Comparison of ENCODE assay signal across 3 worm cellular contexts in genomic region chrV:19520130-19520529, ce11.
TF ChIP-seq lines count a peak whose summit lies in the region.

No protein-coding gene starts in this region.

TF ChIP-seq in whole organism, L2 larva, 48 proteins besides CTCF, POLR2A, EP300 and RAD21 (continued from another document):
- TF ChIP-seq mdl-1 (tag; optimal IDR thresholded peaks at IDR 0.05; lab: Kevin White, UChicago) (no peak), unc-39 (tag; optimal IDR thresholded peaks at IDR 0.05; lab: Kevin White, UChicago) (no peak), gmeb-1 (tag; optimal IDR thresholded peaks at IDR 0.05; lab: Kevin White, UChicago) (no peak), fos-1 (tag; optimal IDR thresholded peaks at IDR 0.05; lab: Kevin White, UChicago) (no peak)

TF ChIP-seq in whole organism, L3 larva, 47 proteins besides CTCF, POLR2A, EP300 and RAD21 (continued from another document):
- no peak for TF ChIP-seq elt-2 (tag; optimal IDR thresholded peaks at IDR 0.05; lab: Kevin White, UChicago)
- TF ChIP-seq unc-62 (GFP tag; optimal IDR thresholded peaks at IDR 0.05; lab: Kevin White, UChicago) = no peak
- TF ChIP-seq egl-5 (tag; optimal IDR thresholded peaks at IDR 0.05; lab: Kevin White, UChicago) = no peak
- TF ChIP-seq ama-1 (optimal IDR thresholded peaks at IDR 0.05; lab: Kevin White, UChicago) = peak; percentile 97
- TF ChIP-seq pqm-1 (tag; optimal IDR thresholded peaks at IDR 0.05; lab: Kevin White, UChicago) = no peak
- no peak for TF ChIP-seq ceh-16 (tag; optimal IDR thresholded peaks at IDR 0.05; lab: Kevin White, UChicago)
- no peak for TF ChIP-seq lin-39 (tag; optimal IDR thresholded peaks at IDR 0.05; lab: Kevin White, UChicago)
- TF ChIP-seq lin-15B (tag; optimal IDR thresholded peaks at IDR 0.05; lab: Kevin White, UChicago) = no peak
- TF ChIP-seq nfya-1 (tag; optimal IDR thresholded peaks at IDR 0.05; lab: Kevin White, UChicago; ENCODE audit: insufficient read depth) = peak; percentile 73
- TF ChIP-seq skn-1 (tag; optimal IDR thresholded peaks at IDR 0.05; lab: Kevin White, UChicago) = no peak
- TF ChIP-seq ZK546.5 (tag; optimal IDR thresholded peaks at IDR 0.05; lab: Kevin White, UChicago) = no peak

TF ChIP-seq in whole organism, L4 larva, 104 proteins besides CTCF, POLR2A, EP300 and RAD21 (continued from another document):
- no peak for TF ChIP-seq attf-4 (tag; optimal IDR thresholded peaks at IDR 0.05; lab: Kevin White, UChicago)
- TF ChIP-seq daf-12 (tag; optimal IDR thresholded peaks at IDR 0.05; lab: Kevin White, UChicago) = no peak
- TF ChIP-seq mdt-29 (GFP tag; IDR thresholded peaks at IDR 0.05; lab: Robert Waterston, UW) = 0 out of 2 replicates have a peak, but pooled peaks have one; percentile 40
- TF ChIP-seq nhr-237 (tag; optimal IDR thresholded peaks at IDR 0.05; lab: Kevin White, UChicago) = no peak
- TF ChIP-seq lin-38 (GFP tag; IDR thresholded peaks at IDR 0.05; lab: Robert Waterston, UW) = no peak
- no peak for TF ChIP-seq hlh-11 (tag; optimal IDR thresholded peaks at IDR 0.05; lab: Kevin White, UChicago)
- TF ChIP-seq gei-8 (GFP tag; optimal IDR thresholded peaks at IDR 0.05; lab: Kevin White, UChicago) = no peak
- TF ChIP-seq nhr-10 (tag; optimal IDR thresholded peaks at IDR 0.05; lab: Kevin White, UChicago) = no peak
- no peak for TF ChIP-seq unc-62 (GFP tag; optimal IDR thresholded peaks at IDR 0.05 in 1 of 2; lab: Kevin White, UChicago)
- TF ChIP-seq unc-62 (tag; optimal IDR thresholded peaks at IDR 0.05; lab: Kevin White, UChicago) = no peak
- TF ChIP-seq nhr-111 (GFP tag; optimal IDR thresholded peaks at IDR 0.05; lab: Kevin White, UChicago) = no peak
- peak; percentile 41 for TF ChIP-seq mxl-3 (GFP tag; optimal IDR thresholded peaks at IDR 0.05; lab: Kevin White, UChicago)
- TF ChIP-seq ceh-44 (GFP tag; IDR thresholded peaks at IDR 0.05; lab: Robert Waterston, UW) = no peak
- TF ChIP-seq ceh-28 (tag; optimal IDR thresholded peaks at IDR 0.05; lab: Kevin White, UChicago) = no peak
- TF ChIP-seq Y105C5A.15 (GFP tag; IDR thresholded peaks at IDR 0.05; lab: Robert Waterston, UW) = no peak; the same call in 1 of the 2 replicates
- no peak for TF ChIP-seq aly-2 (tag; optimal IDR thresholded peaks at IDR 0.05; lab: Kevin White, UChicago)
- no peak for TF ChIP-seq daf-19 (GFP tag; conservative IDR thresholded peaks at IDR 0.05; lab: Robert Waterston, UW)
- no peak for TF ChIP-seq cey-2 (tag; optimal IDR thresholded peaks at IDR 0.05; lab: Kevin White, UChicago; ENCODE audit: borderline replicate concordance, insufficient read depth)
- no peak for TF ChIP-seq php-3 (GFP tag; IDR thresholded peaks at IDR 0.05; lab: Robert Waterston, UW)
- TF ChIP-seq nhr-11 (tag; optimal IDR thresholded peaks at IDR 0.05; lab: Kevin White, UChicago) = no peak
- no peak for TF ChIP-seq zip-2 (tag; optimal IDR thresholded peaks at IDR 0.05; lab: Kevin White, UChicago)
- no peak for TF ChIP-seq ZK546.5 (tag; optimal IDR thresholded peaks at IDR 0.05; lab: Kevin White, UChicago)
- peak; percentile 15 for TF ChIP-seq ama-1 (optimal IDR thresholded peaks at IDR 0.05; lab: Kevin White, UChicago)
- 0 out of 2 replicates have a peak, but pooled peaks have one; percentile 53 for TF ChIP-seq lim-7 (GFP tag; IDR thresholded peaks at IDR 0.05; lab: Robert Waterston, UW)
- 0 out of 2 replicates have a peak, but pooled peaks have one; percentile 4 for TF ChIP-seq ZK337.2 (GFP tag; IDR thresholded peaks at IDR 0.05; lab: Robert Waterston, UW)
- no peak for TF ChIP-seq ceh-62 (tag; optimal IDR thresholded peaks at IDR 0.05; lab: Kevin White, UChicago)
- no peak for TF ChIP-seq F10B5.3 (tag; optimal IDR thresholded peaks at IDR 0.05; lab: Kevin White, UChicago)
- TF ChIP-seq nhr-28 (tag; optimal IDR thresholded peaks at IDR 0.05; lab: Kevin White, UChicago) = no peak
- no peak for TF ChIP-seq daf-16 (GFP tag; optimal IDR thresholded peaks at IDR 0.05; lab: Kevin White, UChicago)
- peak; percentile 10 for TF ChIP-seq daf-16 (tag; optimal IDR thresholded peaks at IDR 0.05; lab: Kevin White, UChicago)
- TF ChIP-seq lir-3 (tag; optimal IDR thresholded peaks at IDR 0.05; lab: Kevin White, UChicago) = no peak
- no peak for TF ChIP-seq F37D6.2 (tag; optimal IDR thresholded peaks at IDR 0.05; lab: Kevin White, UChicago)
- peak; percentile 67 for TF ChIP-seq sdz-12 (GFP tag; optimal IDR thresholded peaks at IDR 0.05; lab: Kevin White, UChicago)
- TF ChIP-seq ctbp-1 (GFP tag; IDR thresholded peaks at IDR 0.05; lab: Robert Waterston, UW) = peak; percentile 58
- no peak for TF ChIP-seq F44E2.7 (GFP tag; IDR thresholded peaks at IDR 0.05; lab: Robert Waterston, UW)
- TF ChIP-seq aha-1 (tag; lab: Kevin White, UChicago) = no peak
- TF ChIP-seq vab-7 (GFP tag; IDR thresholded peaks at IDR 0.05; lab: Robert Waterston, UW) = peak; percentile 36; the same call in 1 of the 2 replicates
- TF ChIP-seq dmd-8 (GFP tag; IDR thresholded peaks at IDR 0.05; lab: Robert Waterston, UW) = peak; percentile 82; the same call in 1 of the 2 replicates
- TF ChIP-seq zag-1 (tag; optimal IDR thresholded peaks at IDR 0.05; lab: Kevin White, UChicago) = no peak
- TF ChIP-seq egl-27 (tag; optimal IDR thresholded peaks at IDR 0.05; lab: Kevin White, UChicago) = no peak
- peak; percentile 49; the same call in 1 of the 2 replicates for TF ChIP-seq nhr-41 (GFP tag; IDR thresholded peaks at IDR 0.05; lab: Robert Waterston, UW)
- peak; percentile 71 for TF ChIP-seq snpc-1.2 (GFP tag; IDR thresholded peaks at IDR 0.05; lab: Robert Waterston, UW)
- no peak for TF ChIP-seq rbr-2 (tag; optimal IDR thresholded peaks at IDR 0.05; lab: Kevin White, UChicago)
- TF ChIP-seq tra-1 (GFP tag; IDR thresholded peaks at IDR 0.05; lab: Robert Waterston, UW) = 0 out of 2 replicates have a peak, but pooled peaks have one; percentile 23
- no peak for TF ChIP-seq set-16 (GFP tag; IDR thresholded peaks at IDR 0.05; lab: Robert Waterston, UW)
- TF ChIP-seq F26F4.8 (GFP tag; conservative IDR thresholded peaks at IDR 0.05; lab: Robert Waterston, UW) = 0 out of 2 replicates have a peak, but pooled peaks have one; percentile 21
- no peak for TF ChIP-seq saeg-2 (GFP tag; IDR thresholded peaks at IDR 0.05; lab: Robert Waterston, UW)
- TF ChIP-seq D1046.2 (GFP tag; IDR thresholded peaks at IDR 0.05; lab: Robert Waterston, UW) = no peak
- peak; percentile 27 for TF ChIP-seq spr-3 (GFP tag; optimal IDR thresholded peaks at IDR 0.05; lab: Kevin White, UChicago)
- no peak for TF ChIP-seq ztf-11 (tag; optimal IDR thresholded peaks at IDR 0.05; lab: Kevin White, UChicago)
- peak; percentile 67 for TF ChIP-seq egl-43 (GFP tag; IDR thresholded peaks at IDR 0.05; lab: Robert Waterston, UW)
- no peak; the same call in 1 of the 2 replicates for TF ChIP-seq zip-11 (GFP tag; IDR thresholded peaks at IDR 0.05; lab: Robert Waterston, UW)
- no peak for TF ChIP-seq mes-2 (tag; optimal IDR thresholded peaks at IDR 0.05; lab: Kevin White, UChicago; ENCODE audit: poor library complexity, severe bottlenecking)
- no peak for TF ChIP-seq nhr-25 (tag; optimal IDR thresholded peaks at IDR 0.05; lab: Kevin White, UChicago; ENCODE audit: borderline replicate concordance, insufficient read depth)
- peak in 1 of 2 experiments; percentile 10 for TF ChIP-seq hif-1 (tag; optimal IDR thresholded peaks at IDR 0.05; lab: Kevin White, UChicago)
- TF ChIP-seq Y75B8A.6 (GFP tag; IDR thresholded peaks at IDR 0.05; lab: Robert Waterston, UW) = peak; percentile 81; the same call in 1 of the 2 replicates
- 0 out of 2 replicates have a peak, but pooled peaks have one; percentile 23 for TF ChIP-seq zfp-3 (GFP tag; conservative IDR thresholded peaks at IDR 0.05; lab: Robert Waterston, UW)
- no peak for TF ChIP-seq ceh-82 (tag; optimal IDR thresholded peaks at IDR 0.05; lab: Kevin White, UChicago)
- no peak for TF ChIP-seq lin-15B (tag; optimal IDR thresholded peaks at IDR 0.05; lab: Kevin White, UChicago)
- TF ChIP-seq Y48G9A.11 (GFP tag; IDR thresholded peaks at IDR 0.05; lab: Robert Waterston, UW) = peak; percentile 61; the same call in 1 of the 2 replicates
- no peak for TF ChIP-seq ceh-20 (GFP tag; IDR thresholded peaks at IDR 0.05; lab: Robert Waterston, UW)
- TF ChIP-seq mep-1 (tag; optimal IDR thresholded peaks at IDR 0.05; lab: Kevin White, UChicago) = no peak
- no peak for TF ChIP-seq unc-130 (GFP tag; optimal IDR thresholded peaks at IDR 0.05; lab: Kevin White, UChicago)
- TF ChIP-seq tag-97 (GFP tag; IDR thresholded peaks at IDR 0.05; lab: Robert Waterston, UW) = no peak
